Worm (Caenorhabditis elegans): ENCODE measurements around the gene D1025.1.

DNA sequence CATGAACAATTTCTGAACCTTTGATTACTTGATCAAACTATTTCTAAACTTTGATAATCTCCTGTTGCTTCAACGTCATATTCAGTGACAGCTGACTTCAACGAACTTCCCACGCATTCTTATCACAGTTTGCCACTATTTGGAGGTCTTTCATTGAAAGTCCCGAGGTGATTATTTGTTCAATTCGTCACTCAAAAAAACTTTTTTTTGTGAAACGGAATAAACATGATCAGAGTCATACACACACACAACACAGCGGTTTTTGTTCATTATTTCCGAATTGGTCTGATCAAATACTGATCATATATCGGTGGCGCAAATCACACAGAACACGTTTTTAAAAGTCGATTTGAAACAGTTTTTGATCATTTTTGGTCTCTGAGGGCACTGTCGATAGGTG is 35.8 kb downstream of the D1025.1 start:
- no peak for TF ChIP-seq lin-39 (tag; optimal IDR thresholded peaks at IDR 0.05)
- no peak for TF ChIP-seq aly-2 (tag; optimal IDR thresholded peaks at IDR 0.05)
- TF ChIP-seq unc-62 (GFP tag; optimal IDR thresholded peaks at IDR 0.05) = no peak
- TF ChIP-seq dmd-4 (tag; optimal IDR thresholded peaks at IDR 0.05) = no peak
- no peak for TF ChIP-seq ama-1 (optimal IDR thresholded peaks at IDR 0.05)
- no peak for TF ChIP-seq lin-13 (GFP tag; optimal IDR thresholded peaks at IDR 0.05)
- TF ChIP-seq elt-1 (tag; optimal IDR thresholded peaks at IDR 0.05) = no peak
- no peak for TF ChIP-seq peb-1 (tag; optimal IDR thresholded peaks at IDR 0.05)
- TF ChIP-seq nhr-6 (tag; optimal IDR thresholded peaks at IDR 0.05) = no peak
- no peak for TF ChIP-seq skn-1 (tag; optimal IDR thresholded peaks at IDR 0.05)
- TF ChIP-seq sma-9 (GFP tag; optimal IDR thresholded peaks at IDR 0.05) = peak; percentile 23
- TF ChIP-seq sma-9 (tag; optimal IDR thresholded peaks at IDR 0.05) = no peak
- TF ChIP-seq nhr-10 (tag; optimal IDR thresholded peaks at IDR 0.05) = no peak
- TF ChIP-seq egl-27 (tag; optimal IDR thresholded peaks at IDR 0.05) = no peak
- TF ChIP-seq R02D3.7 (tag; optimal IDR thresholded peaks at IDR 0.05) = no peak

All from whole organism, L2 larva.